Fruit fly (Drosophila melanogaster) whole organism, adult: Measurements from ENCODE around the gene otu.

Source experiments
- CG11617 ChIP-seq: fragments of 200-800 bp; sonication (Bioruptor generic); optimal IDR thresholded peaks from 2 replicates; lab custom pipeline; 2017; ENCODE audit warnings: mild to moderate bottlenecking, missing biosample characterization, missing genetic modification reagents, missing genetic modification characterization
- CG12768 ChIP-seq: fragments of 200-800 bp; sonication (Bioruptor generic); optimal IDR thresholded peaks from 2 replicates; lab custom pipeline; 2017; ENCODE audit warnings: missing biosample characterization, missing genetic modification characterization, mild to moderate bottlenecking, moderate library complexity, missing genetic modification reagents
- CG14711 ChIP-seq: fragments of 200-800 bp; sonication (Bioruptor generic); optimal IDR thresholded peaks from 2 replicates; lab custom pipeline; 2018; ENCODE audit warnings: missing biosample characterization, mild to moderate bottlenecking, missing genetic modification characterization, moderate library complexity
- CG1620 ChIP-seq: fragments of 200-800 bp; sonication (Bioruptor generic); optimal IDR thresholded peaks from 2 replicates; lab custom pipeline; 2016; ENCODE audit warnings: missing biosample characterization, missing genetic modification characterization
- CG33017 ChIP-seq: fragments of 200-800 bp; sonication (Bioruptor generic); optimal IDR thresholded peaks from 2 replicates; lab custom pipeline; 2018; ENCODE audit warnings: missing biosample characterization, mild to moderate bottlenecking, missing genetic modification characterization, moderate library complexity
- CG5204 ChIP-seq: fragments of 200-800 bp; sonication (Bioruptor generic); optimal IDR thresholded peaks from 2 replicates; lab custom pipeline; 2016; ENCODE audit warnings: missing biosample characterization, missing genetic modification characterization
- CG7045 ChIP-seq: fragments of 200-800 bp; sonication (Bioruptor generic); optimal IDR thresholded peaks from 2 replicates; lab custom pipeline; 2017; ENCODE audit warnings: missing biosample characterization, mild to moderate bottlenecking, missing genetic modification characterization
- CG7101 ChIP-seq: fragments of 200-800 bp; sonication (Bioruptor generic); optimal IDR thresholded peaks from 2 replicates; lab custom pipeline; 2018; ENCODE audit warnings: missing biosample characterization, mild to moderate bottlenecking, missing genetic modification characterization, moderate library complexity
- Clk ChIP-seq: fragments of 200-800 bp; sonication (Bioruptor generic); optimal IDR thresholded peaks from 2 replicates; lab custom pipeline; 2017; ENCODE audit warnings: missing biosample characterization, missing genetic modification characterization
- Crg-1 ChIP-seq: fragments of 200-800 bp; sonication (Bioruptor generic); optimal IDR thresholded peaks from 2 replicates; lab custom pipeline; 2016; ENCODE audit warnings: missing biosample characterization, missing genetic modification characterization
- Hr96 ChIP-seq: fragments of 200-800 bp; sonication (Bioruptor generic); optimal IDR thresholded peaks from 2 replicates; lab custom pipeline; 2016; ENCODE audit warnings: missing biosample characterization, missing genetic modification characterization
- Mnt ChIP-seq: fragments of 200-800 bp; sonication (Bioruptor generic); optimal IDR thresholded peaks from 2 replicates; lab custom pipeline; 2016; ENCODE audit warnings: missing biosample characterization, mild to moderate bottlenecking, missing genetic modification characterization
- bab1 ChIP-seq: fragments of 200-800 bp; sonication (Bioruptor generic); optimal IDR thresholded peaks from 3 replicates; lab custom pipeline; 2019; ENCODE audit warnings: missing biosample characterization, mild to moderate bottlenecking, missing genetic modification characterization, moderate library complexity
- cic ChIP-seq: fragments of 200-800 bp; sonication (Bioruptor generic); optimal IDR thresholded peaks from 2 replicates; lab custom pipeline; 2017; ENCODE audit warnings: missing biosample characterization, mild to moderate bottlenecking, missing genetic modification characterization, moderate library complexity
- cnc ChIP-seq, 2 experiments: fragments of >200 bp; optimal IDR thresholded peaks; 2 replicates each; lab custom pipeline; 2017
- kay ChIP-seq: fragments of 200-800 bp; sonication (Bioruptor generic); peaks from one replicate; lab custom pipeline; 2016; ENCODE audit warnings: missing biosample characterization, missing genetic modification characterization, borderline replicate concordance
- ovo ChIP-seq: fragments of 200-800 bp; sonication (Bioruptor generic); optimal IDR thresholded peaks from 2 replicates; lab custom pipeline; 2016; ENCODE audit warnings: missing biosample characterization, missing genetic modification characterization
- pad ChIP-seq: fragments of 200-800 bp; sonication (Bioruptor generic); optimal IDR thresholded peaks from 3 replicates; lab custom pipeline; 2017; ENCODE audit warnings: missing biosample characterization, missing genetic modification characterization, mild to moderate bottlenecking, moderate library complexity, missing genetic modification reagents
- tj ChIP-seq: fragments of 200-800 bp; sonication (Bioruptor generic); optimal IDR thresholded peaks from 3 replicates; lab custom pipeline; 2017; ENCODE audit warnings: missing biosample characterization, mild to moderate bottlenecking, missing genetic modification characterization, moderate library complexity
- toe ChIP-seq: fragments of 200-800 bp; sonication (Bioruptor generic); optimal IDR thresholded peaks from 2 replicates; lab custom pipeline; 2016; ENCODE audit warnings: missing biosample characterization, missing genetic modification characterization

The otu gene

DNA sequence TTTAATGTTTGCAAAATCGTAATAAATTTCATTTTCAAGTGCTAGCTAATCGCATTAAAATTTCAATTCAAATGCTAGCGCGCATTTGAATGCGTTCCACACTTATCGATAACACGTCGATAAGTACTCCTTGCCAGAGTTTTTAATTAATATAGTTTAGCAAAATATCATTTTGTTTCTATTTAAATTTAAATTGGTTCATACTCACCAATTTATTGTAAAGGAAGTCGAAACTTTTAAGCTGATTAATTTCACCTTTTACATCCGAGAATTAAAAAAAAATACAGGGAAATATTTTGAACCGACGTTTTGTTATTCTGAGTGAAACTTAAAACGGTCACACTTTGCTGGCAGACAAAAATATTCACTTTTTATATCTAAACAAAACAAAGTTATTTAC, 28.2 kb downstream of the otu start, which contains the start of gene Es2:
Gene Es2 (plus strand): TSS at position 333 of the 400 bp plus-strand sequence.
- TF ChIP-seq ovo, result no peak
- TF ChIP-seq bab1, result peak; percentile 67

DNA sequence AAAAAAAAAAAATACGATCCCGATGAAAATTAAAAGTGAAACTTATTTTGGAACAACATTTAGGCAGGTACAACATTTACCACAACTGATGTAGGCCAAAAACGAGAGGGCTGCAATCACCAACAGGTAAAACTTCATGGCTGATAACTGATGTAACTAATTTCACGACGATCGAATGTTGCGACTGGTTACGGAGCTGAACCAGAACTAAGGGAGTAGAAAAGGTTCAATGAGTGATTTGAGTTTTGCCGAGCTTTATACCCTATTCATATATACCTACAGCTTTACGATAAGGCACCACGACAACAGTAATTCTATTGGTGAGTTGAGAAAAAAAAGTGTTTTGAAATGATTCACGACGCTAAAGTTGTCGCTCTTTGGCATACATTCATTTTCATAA, 28.6 kb downstream of the otu start, which contains the start of gene CG15347:
Gene CG15347 (minus strand): TSS at position 213 of the 400 bp plus-strand sequence.
- TF ChIP-seq Crg-1 (GFP tag; lab: Kevin White, UChicago) (peak; percentile 2), CG11617 (GFP tag; lab: Kevin White, UChicago) (no peak), ovo (no peak), Hr96 (GFP tag; lab: Kevin White, UChicago) (no peak), CG7101 (no peak), CG14711 (tag; lab: Kevin White, UChicago) (no peak), cic (GFP tag; lab: Kevin White, UChicago) (peak; percentile 2), tj (GFP tag; lab: Kevin White, UChicago) (no peak), Mnt (GFP tag; lab: Kevin White, UChicago) (peak; percentile 6), CG5204 (GFP tag; lab: Kevin White, UChicago) (no peak), CG1620 (GFP tag; lab: Kevin White, UChicago) (no peak), pad (GFP tag; lab: Kevin White, UChicago) (no peak), CG33017 (tag; lab: Kevin White, UChicago) (no peak), kay (GFP tag; lab: Kevin White, UChicago) (no peak), bab1 (no peak), cnc (optimal IDR thresholded peaks at IDR 0.05; lab: Kevin White, UChicago) (no peak), CG12768 (GFP tag; lab: Kevin White, UChicago) (no peak), toe (GFP tag; lab: Kevin White, UChicago) (no peak), CG7045 (no peak), Clk (GFP tag; lab: Kevin White, UChicago) (no peak)

DNA sequence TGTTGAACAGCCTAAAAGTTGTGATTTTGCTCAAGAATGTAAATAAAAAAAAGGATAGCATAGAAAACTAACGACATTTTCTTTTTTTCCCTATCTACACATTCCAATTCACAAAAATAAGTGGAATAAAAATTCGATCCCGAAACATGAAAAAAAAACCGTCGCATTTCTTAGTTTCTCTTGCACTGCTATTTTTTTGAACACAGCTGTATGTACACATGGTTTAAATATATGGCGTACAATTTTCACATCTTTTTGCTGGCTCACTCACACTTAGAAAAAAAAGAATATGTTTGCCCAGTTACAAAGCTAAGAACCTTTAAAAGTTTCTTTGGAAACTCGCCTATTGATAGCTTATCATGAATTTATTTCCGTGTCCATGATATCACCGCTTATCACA, 29.1 kb downstream of the otu start:
- TF ChIP-seq kay (GFP tag; lab: Kevin White, UChicago), result peak; percentile 34
- TF ChIP-seq bab1, result no peak
- no peak for TF ChIP-seq toe (GFP tag; lab: Kevin White, UChicago)
- TF ChIP-seq Hr96 (GFP tag; lab: Kevin White, UChicago), result no peak
- no peak for TF ChIP-seq pad (GFP tag; lab: Kevin White, UChicago)
- no peak for TF ChIP-seq CG33017 (tag; lab: Kevin White, UChicago)
- no peak for TF ChIP-seq cic (GFP tag; lab: Kevin White, UChicago)

DNA sequence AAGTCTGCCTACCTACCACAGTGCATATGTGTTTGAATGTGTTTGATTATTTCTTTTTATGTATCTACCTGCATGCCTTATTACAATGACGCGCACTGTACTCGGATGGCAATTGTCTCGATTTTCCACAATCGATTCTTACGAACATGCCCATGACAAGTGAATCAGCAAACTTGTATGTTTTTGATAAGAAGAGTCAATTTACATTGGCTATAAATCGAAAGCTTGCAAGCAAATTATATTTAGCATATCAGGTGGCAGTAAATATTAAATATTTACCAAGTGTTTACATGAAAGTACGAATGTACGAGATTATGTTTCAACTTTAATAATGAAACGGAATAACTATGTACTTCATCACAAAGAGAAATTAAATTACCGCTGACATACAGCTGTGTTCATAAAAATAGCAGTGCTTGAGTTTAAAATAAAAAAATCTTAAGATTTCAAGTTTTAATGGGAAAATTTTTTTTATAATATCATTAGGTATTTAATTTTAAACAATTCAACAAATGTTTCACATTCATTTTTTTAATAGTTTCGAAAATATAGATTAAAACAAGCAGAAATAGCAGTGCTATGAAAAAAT, 29.8 kb downstream of the otu start:
- no peak for TF ChIP-seq cic (GFP tag; lab: Kevin White, UChicago)
- TF ChIP-seq Hr96 (GFP tag; lab: Kevin White, UChicago), result no peak
- TF ChIP-seq Crg-1 (GFP tag; lab: Kevin White, UChicago), result no peak
- no peak for TF ChIP-seq pad (GFP tag; lab: Kevin White, UChicago)
- TF ChIP-seq bab1, result no peak
- no peak for TF ChIP-seq CG11617 (GFP tag; lab: Kevin White, UChicago)

DNA sequence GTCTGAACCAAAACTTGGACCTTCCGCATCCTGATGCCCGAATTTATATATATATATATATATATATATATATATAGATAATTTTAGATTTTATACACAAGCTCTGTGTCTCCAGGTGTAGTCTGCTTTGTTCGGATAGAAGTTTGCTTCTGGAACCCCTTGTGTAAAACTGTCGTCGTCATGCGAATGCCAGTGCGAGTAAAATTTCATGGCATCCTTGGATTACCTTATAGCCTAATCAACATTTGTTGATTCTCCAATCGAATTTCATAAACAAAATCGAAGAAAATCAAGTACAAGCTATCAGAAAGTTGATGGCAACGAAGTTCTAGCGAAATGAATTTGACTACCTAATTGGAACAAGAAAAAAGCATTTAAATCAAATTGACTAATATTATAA, 31.8 kb downstream of the otu start, which contains the start of gene CG32713:
Gene CG32713 (minus strand): TSS at position 101 of the 400 bp plus-strand sequence.
- TF ChIP-seq CG5204 (GFP tag; lab: Kevin White, UChicago) (no peak), pad (GFP tag; lab: Kevin White, UChicago) (no peak)

DNA sequence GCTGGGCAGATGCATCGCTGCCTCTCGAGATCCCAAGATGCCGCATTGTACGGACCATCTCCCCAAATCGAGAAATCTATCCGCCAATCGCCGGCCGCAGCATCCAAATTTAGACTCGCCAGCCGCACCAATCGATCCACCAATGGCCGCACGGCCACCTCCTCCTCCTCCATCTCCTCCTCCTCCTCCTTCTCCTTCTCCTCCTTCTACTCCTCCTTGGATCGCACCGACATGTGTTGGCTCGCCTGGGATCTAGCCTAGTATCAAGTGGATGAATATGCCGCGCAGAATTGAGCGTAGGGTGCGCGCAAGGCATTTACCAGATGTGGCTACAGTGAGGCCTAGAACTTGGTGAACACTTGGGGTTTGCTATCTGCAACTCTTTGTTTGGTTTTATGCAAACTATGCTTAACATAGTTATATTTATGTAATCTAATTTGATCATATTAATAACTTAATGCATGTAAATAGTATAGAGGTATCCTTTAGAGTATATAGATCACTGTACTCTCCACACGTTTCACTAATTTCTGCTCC, 34.2 kb downstream of the otu start, which contains the start of gene org-1:
Gene org-1 (minus strand): TSS at position 51 of the 537 bp plus-strand sequence.
- TF ChIP-seq kay (GFP tag; lab: Kevin White, UChicago), result no peak
- TF ChIP-seq CG5204 (GFP tag; lab: Kevin White, UChicago), result no peak
- no peak for TF ChIP-seq tj (GFP tag; lab: Kevin White, UChicago)
- TF ChIP-seq CG33017 (tag; lab: Kevin White, UChicago), result no peak
- no peak for TF ChIP-seq CG11617 (GFP tag; lab: Kevin White, UChicago)
- TF ChIP-seq toe (GFP tag; lab: Kevin White, UChicago), result no peak
- TF ChIP-seq CG7101, result peak; percentile 52
- no peak for TF ChIP-seq Mnt (GFP tag; lab: Kevin White, UChicago)
- TF ChIP-seq Clk (GFP tag; lab: Kevin White, UChicago), result no peak
- TF ChIP-seq pad (GFP tag; lab: Kevin White, UChicago), result peak; percentile 15
- no peak for TF ChIP-seq ovo
- TF ChIP-seq bab1, result peak; percentile 82
- no peak for TF ChIP-seq CG7045
- TF ChIP-seq CG14711 (tag; lab: Kevin White, UChicago), result peak; percentile 49
- TF ChIP-seq Crg-1 (GFP tag; lab: Kevin White, UChicago), result no peak
- no peak for TF ChIP-seq Hr96 (GFP tag; lab: Kevin White, UChicago)
- no peak for TF ChIP-seq cic (GFP tag; lab: Kevin White, UChicago)
- TF ChIP-seq CG12768 (GFP tag; lab: Kevin White, UChicago), result no peak
- peak; percentile 55 for TF ChIP-seq CG1620 (GFP tag; lab: Kevin White, UChicago)
- no peak for TF ChIP-seq cnc (optimal IDR thresholded peaks at IDR 0.05; lab: Kevin White, UChicago)
